Worm (Caenorhabditis elegans): ENCODE results near the gene F31A3.3.

F31A3.3 gene

ce11 chrX:17534877-17535276 lies 1.0 kb upstream of the F31A3.3 start:
- TF ChIP-seq lsy-2 (tag; optimal IDR thresholded peaks at IDR 0.05) (peak in 1 of 2 experiments; percentile 16), sma-9 (GFP tag; optimal IDR thresholded peaks at IDR 0.05) (peak; percentile 16), sma-9 (tag; optimal IDR thresholded peaks at IDR 0.05) (no peak), peb-1 (tag; optimal IDR thresholded peaks at IDR 0.05) (no peak), unc-55 (GFP tag; optimal IDR thresholded peaks at IDR 0.05) (peak; percentile 26), nhr-21 (tag; optimal IDR thresholded peaks at IDR 0.05) (no peak)

ce11 chrX:17528068-17528467 lies 5.8 kb downstream of the F31A3.3 start, which contains the start of gene sup-10:
sup-10 (plus strand) TSS chrX:17528344.
- TF ChIP-seq F13H6.1 (tag; optimal IDR thresholded peaks at IDR 0.05): peak; percentile 47
- no peak for TF ChIP-seq mab-5 (tag; optimal IDR thresholded peaks at IDR 0.05)
- TF ChIP-seq sma-9 (GFP tag; optimal IDR thresholded peaks at IDR 0.05): peak; percentile 62
- TF ChIP-seq sma-9 (tag; optimal IDR thresholded peaks at IDR 0.05): no peak

- TF ChIP-seq unc-39 (tag; optimal IDR thresholded peaks at IDR 0.05): no peak
- TF ChIP-seq ZK546.5 (tag; optimal IDR thresholded peaks at IDR 0.05): no peak
- no peak for TF ChIP-seq skn-1 (tag; optimal IDR thresholded peaks at IDR 0.05)
- TF ChIP-seq peb-1 (tag; optimal IDR thresholded peaks at IDR 0.05): no peak
- TF ChIP-seq ama-1 (optimal IDR thresholded peaks at IDR 0.05): no peak
- no peak for TF ChIP-seq nhr-21 (tag; optimal IDR thresholded peaks at IDR 0.05)
- TF ChIP-seq nhr-12 (tag; optimal IDR thresholded peaks at IDR 0.05): no peak
- TF ChIP-seq unc-62 (GFP tag; optimal IDR thresholded peaks at IDR 0.05): no peak
- TF ChIP-seq mdl-1 (tag; optimal IDR thresholded peaks at IDR 0.05): no peak
- TF ChIP-seq elt-3 (tag; optimal IDR thresholded peaks at IDR 0.05): no peak
- no peak for TF ChIP-seq alr-1 (tag; optimal IDR thresholded peaks at IDR 0.05)
Measured at ce11 chrX:17527377-17527776, 6.5 kb downstream of the F31A3.3 start.

- no peak for TF ChIP-seq nhr-77 (tag; optimal IDR thresholded peaks at IDR 0.05)
- TF ChIP-seq nhr-129 (tag; optimal IDR thresholded peaks at IDR 0.05): no peak
- peak; percentile 19 for TF ChIP-seq C34F6.9 (tag; optimal IDR thresholded peaks at IDR 0.05)
- TF ChIP-seq lsy-2 (tag; optimal IDR thresholded peaks at IDR 0.05): peak in 1 of 2 experiments; percentile 8
- peak; percentile 44 for TF ChIP-seq sem-4 (tag; optimal IDR thresholded peaks at IDR 0.05)
- no peak for TF ChIP-seq alr-1 (tag; optimal IDR thresholded peaks at IDR 0.05)
- TF ChIP-seq dmd-4 (tag; optimal IDR thresholded peaks at IDR 0.05): no peak
- TF ChIP-seq egl-27 (tag; optimal IDR thresholded peaks at IDR 0.05): no peak
- peak in 1 of 2 experiments; percentile 29 for TF ChIP-seq mdl-1 (tag; optimal IDR thresholded peaks at IDR 0.05)
- no peak for TF ChIP-seq R02D3.7 (tag; optimal IDR thresholded peaks at IDR 0.05)
- TF ChIP-seq Y55F3AM.14 (GFP tag; optimal IDR thresholded peaks at IDR 0.05): no peak
- no peak for TF ChIP-seq skn-1 (tag; optimal IDR thresholded peaks at IDR 0.05)
Measured at ce11 chrX:17521425-17521824, 12.4 kb downstream of the F31A3.3 start.

- no peak for TF ChIP-seq nhr-21 (tag; optimal IDR thresholded peaks at IDR 0.05)
- TF ChIP-seq C34F6.9 (tag; optimal IDR thresholded peaks at IDR 0.05): peak; percentile 24
- peak in 1 of 2 experiments; percentile 77 for TF ChIP-seq mdl-1 (tag; optimal IDR thresholded peaks at IDR 0.05)
- no peak for TF ChIP-seq elt-1 (tag; optimal IDR thresholded peaks at IDR 0.05)
- TF ChIP-seq nhr-12 (tag; optimal IDR thresholded peaks at IDR 0.05): no peak
- peak in 1 of 2 experiments; percentile 29 for TF ChIP-seq lsy-2 (tag; optimal IDR thresholded peaks at IDR 0.05)
- TF ChIP-seq unc-39 (tag; optimal IDR thresholded peaks at IDR 0.05): no peak
- no peak for TF ChIP-seq aly-2 (tag; optimal IDR thresholded peaks at IDR 0.05)
- peak; percentile 48 for TF ChIP-seq unc-55 (GFP tag; optimal IDR thresholded peaks at IDR 0.05)
- TF ChIP-seq zag-1 (tag; optimal IDR thresholded peaks at IDR 0.05): peak; percentile 36
- no peak for TF ChIP-seq unc-62 (GFP tag; optimal IDR thresholded peaks at IDR 0.05)
- peak; percentile 4 for TF ChIP-seq sma-9 (GFP tag; optimal IDR thresholded peaks at IDR 0.05)
- no peak for TF ChIP-seq sma-9 (tag; optimal IDR thresholded peaks at IDR 0.05)
- no peak for TF ChIP-seq alr-1 (tag; optimal IDR thresholded peaks at IDR 0.05)
- TF ChIP-seq lin-11 (tag; optimal IDR thresholded peaks at IDR 0.05): peak; percentile 12
- TF ChIP-seq nhr-11 (tag; optimal IDR thresholded peaks at IDR 0.05): no peak
- no peak for TF ChIP-seq nhr-129 (tag; optimal IDR thresholded peaks at IDR 0.05)
- TF ChIP-seq Y55F3AM.14 (GFP tag; optimal IDR thresholded peaks at IDR 0.05): peak; percentile 53
- TF ChIP-seq blmp-1 (tag; optimal IDR thresholded peaks at IDR 0.05; ENCODE audit: insufficient read depth): no peak
- no peak for TF ChIP-seq R02D3.7 (tag; optimal IDR thresholded peaks at IDR 0.05)
- peak; percentile 27 for TF ChIP-seq sem-4 (tag; optimal IDR thresholded peaks at IDR 0.05)
- TF ChIP-seq F13H6.1 (tag; optimal IDR thresholded peaks at IDR 0.05): peak; percentile 52
- TF ChIP-seq crh-2 (tag; optimal IDR thresholded peaks at IDR 0.05): peak; percentile 47
- no peak for TF ChIP-seq lin-13 (GFP tag; optimal IDR thresholded peaks at IDR 0.05)
Measured at ce11 chrX:17519476-17519875, 14.4 kb downstream of the F31A3.3 start.

All from whole organism, L2 larva.